Fruit fly (Drosophila melanogaster) whole organism, embryonic: ENCODE results near the gene msopa.

Source experiments
- Antp ChIP-seq: fragments of 200-800 bp; sonication (Bioruptor generic); optimal IDR thresholded peaks from 3 replicates; lab custom pipeline; 2016; ENCODE audit warnings: missing biosample characterization, missing genetic modification characterization
- Bgb ChIP-seq: fragments of 200-800 bp; sonication (Bioruptor generic); IDR thresholded peaks from 2 replicates; pipeline ENCODE4 v1.3.6; 2022; ENCODE audit warnings: missing biosample characterization, missing genetic modification characterization; ENCODE audit not compliant: partially characterized antibody
- CG10274 ChIP-seq: fragments of 200-800 bp; sonication (Bioruptor generic); optimal IDR thresholded peaks from 3 replicates; lab custom pipeline; 2017; ENCODE audit warnings: missing biosample characterization, mild to moderate bottlenecking, missing genetic modification characterization
- CG12104 ChIP-seq: fragments of 200-800 bp; sonication (Bioruptor generic); optimal IDR thresholded peaks from 3 replicates; lab custom pipeline; 2016; ENCODE audit warnings: missing biosample characterization, missing genetic modification characterization
- CG12659 ChIP-seq: fragments of 200-800 bp; sonication (Bioruptor generic); optimal IDR thresholded peaks from 3 replicates; lab custom pipeline; 2017; ENCODE audit warnings: mild to moderate bottlenecking, missing biosample characterization, missing genetic modification reagents, missing genetic modification characterization
- CG14441 ChIP-seq: fragments of 200-800 bp; sonication (Bioruptor generic); IDR thresholded peaks from 2 replicates; pipeline ENCODE4 v1.3.6; 2022; ENCODE audit warnings: missing biosample characterization, missing genetic modification characterization
- CG15601 ChIP-seq: fragments of 200-800 bp; sonication (Bioruptor generic); optimal IDR thresholded peaks from 3 replicates; lab custom pipeline; 2019; ENCODE audit warnings: missing biosample characterization, mild to moderate bottlenecking, missing genetic modification characterization, moderate library complexity
- CG16863 ChIP-seq: fragments of 200-800 bp; sonication (Bioruptor generic); optimal IDR thresholded peaks from 3 replicates; lab custom pipeline; 2016; ENCODE audit warnings: missing biosample characterization, missing genetic modification characterization
- CG31224 ChIP-seq: fragments of 200-800 bp; sonication (Bioruptor generic); IDR thresholded peaks from 2 replicates; pipeline ENCODE4 v1.3.6; 2022; ENCODE audit warnings: missing biosample characterization, missing genetic modification characterization
- CG3407 ChIP-seq: fragments of 200-800 bp; sonication (Bioruptor generic); optimal IDR thresholded peaks from 2 replicates; lab custom pipeline; 2018; ENCODE audit warnings: missing biosample characterization, mild to moderate bottlenecking, missing genetic modification characterization
- CG4820 ChIP-seq: fragments of 200-800 bp; sonication (Bioruptor generic); optimal IDR thresholded peaks from 3 replicates; lab custom pipeline; 2016; ENCODE audit warnings: missing biosample characterization, missing genetic modification characterization
- CG6854 ChIP-seq: fragments of 200-800 bp; sonication (Bioruptor generic); optimal IDR thresholded peaks from 3 replicates; lab custom pipeline; 2017; ENCODE audit warnings: missing biosample characterization, mild to moderate bottlenecking, missing genetic modification characterization
- CG7357 ChIP-seq: fragments of 200-800 bp; sonication (Bioruptor generic); IDR thresholded peaks from 3 replicates; pipeline ENCODE4 v1.3.6; 2022; ENCODE audit warnings: missing biosample characterization, missing genetic modification characterization
- CG8478 ChIP-seq: fragments of >200 bp; optimal IDR thresholded peaks from 2 replicates; lab custom pipeline; 2018
- CG9797 ChIP-seq: fragments of 200-800 bp; sonication (Bioruptor generic); optimal IDR thresholded peaks from 3 replicates; lab custom pipeline; 2018; ENCODE audit warnings: missing biosample characterization, mild to moderate bottlenecking, missing genetic modification characterization
- CHES-1-like ChIP-seq: fragments of 200-800 bp; sonication (Bioruptor generic); optimal IDR thresholded peaks from 2 replicates; lab custom pipeline; 2016; ENCODE audit warnings: missing biosample characterization, missing genetic modification characterization
- CrebB ChIP-seq: fragments of 200-800 bp; sonication (Bioruptor generic); optimal IDR thresholded peaks from 3 replicates; lab custom pipeline; 2018; ENCODE audit warnings: missing biosample characterization, mild to moderate bottlenecking, missing genetic modification characterization
- E2f1 ChIP-seq: fragments of 200-800 bp; sonication (Bioruptor generic); IDR thresholded peaks from 2 replicates; pipeline ENCODE4 v1.3.6; 2022; ENCODE audit warnings: missing biosample characterization, missing genetic modification characterization
- ERR ChIP-seq: fragments of 200-800 bp; sonication (Bioruptor generic); optimal IDR thresholded peaks from 2 replicates; lab custom pipeline; 2016; ENCODE audit warnings: missing biosample characterization, missing genetic modification characterization
- Fer1 ChIP-seq: fragments of 200-800 bp; sonication (Bioruptor generic); optimal IDR thresholded peaks from 2 replicates; lab custom pipeline; 2017; ENCODE audit warnings: missing biosample characterization, mild to moderate bottlenecking, missing genetic modification characterization
- HLH4C ChIP-seq: fragments of 200-800 bp; sonication (Bioruptor generic); IDR thresholded peaks from 3 replicates; pipeline ENCODE4 v1.3.6; 2022; ENCODE audit warnings: missing biosample characterization, missing genetic modification characterization; ENCODE audit not compliant: partially characterized antibody
- Hsf ChIP-seq: fragments of 200-800 bp; sonication (Bioruptor generic); optimal IDR thresholded peaks from 3 replicates; lab custom pipeline; 2016; ENCODE audit warnings: missing biosample characterization, missing genetic modification characterization
- NFAT ChIP-seq: fragments of 200-800 bp; sonication (Bioruptor generic); IDR thresholded peaks from 2 replicates; pipeline ENCODE4 v1.3.6; 2022; ENCODE audit warnings: missing biosample characterization, missing genetic modification characterization
- NfI ChIP-seq: fragments of 200-800 bp; sonication (Bioruptor generic); optimal IDR thresholded peaks from 3 replicates; lab custom pipeline; 2018; ENCODE audit warnings: missing biosample characterization, mild to moderate bottlenecking, missing genetic modification characterization, moderate library complexity
- Oaz ChIP-seq: fragments of 200-800 bp; sonication (Bioruptor generic); IDR thresholded peaks from 2 replicates; pipeline ENCODE4 v1.3.6; 2022; ENCODE audit warnings: missing biosample characterization, missing genetic modification characterization
- Sox102F ChIP-seq: fragments of 200-800 bp; sonication (Bioruptor generic); optimal IDR thresholded peaks from 2 replicates; lab custom pipeline; 2018; ENCODE audit warnings: missing biosample characterization, mild to moderate bottlenecking, missing genetic modification characterization, moderate library complexity
- Sry-β ChIP-seq: fragments of 200-800 bp; sonication (Bioruptor generic); optimal IDR thresholded peaks from 2 replicates; lab custom pipeline; 2018; ENCODE audit warnings: missing biosample characterization, mild to moderate bottlenecking, missing genetic modification characterization, moderate library complexity
- Ssrp ChIP-seq: fragments of 200-800 bp; sonication (Bioruptor generic); optimal IDR thresholded peaks from 2 replicates; lab custom pipeline; 2018; ENCODE audit warnings: missing biosample characterization, mild to moderate bottlenecking, missing genetic modification characterization, moderate library complexity
- Xbp1 ChIP-seq: fragments of 200-800 bp; sonication (Bioruptor generic); optimal IDR thresholded peaks from 3 replicates; lab custom pipeline; 2016; ENCODE audit warnings: missing biosample characterization, mild to moderate bottlenecking, missing genetic modification characterization
- ab ChIP-seq: fragments of 200-800 bp; sonication (Bioruptor generic); optimal IDR thresholded peaks from 2 replicates; lab custom pipeline; 2016; ENCODE audit warnings: missing biosample characterization, missing genetic modification characterization
- abd-A ChIP-seq: fragments of 200-800 bp; sonication (Bioruptor generic); optimal IDR thresholded peaks from 3 replicates; lab custom pipeline; 2019; ENCODE audit warnings: missing biosample characterization, mild to moderate bottlenecking, missing genetic modification characterization, moderate library complexity
- cad ChIP-seq: fragments of >200 bp; optimal IDR thresholded peaks from 2 replicates; lab custom pipeline; 2017; ENCODE audit warnings: missing biosample characterization, missing genetic modification characterization
- caup ChIP-seq: fragments of 200-800 bp; sonication (Bioruptor generic); optimal IDR thresholded peaks from 3 replicates; lab custom pipeline; 2017; ENCODE audit warnings: missing biosample characterization, mild to moderate bottlenecking, missing genetic modification characterization, moderate library complexity; ENCODE audit not compliant: severe bottlenecking
- ci ChIP-seq: fragments of 200-800 bp; sonication (Bioruptor generic); IDR thresholded peaks from 3 replicates; pipeline ENCODE4 v1.3.6; 2022; ENCODE audit warnings: missing biosample characterization, missing genetic modification characterization
- corto ChIP-seq: fragments of 200-800 bp; sonication (Bioruptor generic); optimal IDR thresholded peaks from 2 replicates; lab custom pipeline; 2016; ENCODE audit warnings: missing biosample characterization, mild to moderate bottlenecking, missing genetic modification characterization, moderate library complexity
- dan ChIP-seq: fragments of 200-800 bp; sonication (Bioruptor generic); IDR thresholded peaks from 2 replicates; pipeline ENCODE4 v1.3.6; 2022; ENCODE audit warnings: missing biosample characterization, missing genetic modification characterization
- eyg ChIP-seq: fragments of 200-800 bp; sonication (Bioruptor generic); optimal IDR thresholded peaks from 3 replicates; lab custom pipeline; 2016; ENCODE audit warnings: missing biosample characterization, missing genetic modification characterization
- fu2 ChIP-seq: fragments of 200-800 bp; sonication (Bioruptor generic); optimal IDR thresholded peaks from 2 replicates; lab custom pipeline; 2016; ENCODE audit warnings: missing biosample characterization, missing genetic modification characterization
- hkb ChIP-seq, 2 experiments: fragments of 200-800 bp in 1 of 2; fragments of >200 bp in 1 of 2; sonication (Bioruptor generic) in 1 of 2; IDR thresholded peaks in 1 of 2; optimal IDR thresholded peaks in 1 of 2; 2 replicates each; pipeline versions ENCODE4 v1.3.6 to Lab custom; 2017 to 2022; ENCODE audit warnings: missing biosample characterization in 1 of 2, missing genetic modification characterization in 1 of 2
- knrl ChIP-seq: fragments of 200-800 bp; sonication (Bioruptor generic); IDR thresholded peaks from 3 replicates; pipeline ENCODE4 v1.3.6; 2022; ENCODE audit warnings: missing biosample characterization, missing genetic modification characterization; ENCODE audit not compliant: partially characterized antibody
- otp ChIP-seq: fragments of 200-800 bp; sonication (Bioruptor generic); IDR thresholded peaks from 3 replicates; pipeline ENCODE4, ENCODE4 v1.3.6; 2022; ENCODE audit warnings: missing biosample characterization, missing genetic modification characterization
- p53 ChIP-seq: fragments of 200-800 bp; sonication (Bioruptor generic); optimal IDR thresholded peaks from 2 replicates; lab custom pipeline; 2016; ENCODE audit warnings: missing biosample characterization, missing genetic modification characterization
- pan ChIP-seq, 4 experiments: fragments of >200 bp in 3 of 4; fragments of 200-800 bp in 1 of 4; sonication (Bioruptor generic) in 1 of 4; optimal IDR thresholded peaks in 3 of 4; IDR thresholded peaks in 1 of 4; 2 replicates each; pipeline versions ENCODE4 v1.3.6 to Lab custom; 2017 to 2022; ENCODE audit warnings: missing biosample characterization in 2 of 4, missing genetic modification characterization in 2 of 4, mixed read lengths in 1 of 4
- rib ChIP-seq: fragments of 200-800 bp; sonication (Bioruptor generic); IDR thresholded peaks from 2 replicates; pipeline ENCODE4 v1.3.6; 2022; ENCODE audit warnings: missing biosample characterization, missing genetic modification characterization
- sisA ChIP-seq: fragments of 200-800 bp; sonication (Bioruptor generic); IDR thresholded peaks from 2 replicates; pipeline ENCODE4 v1.3.6; 2022; ENCODE audit warnings: missing biosample characterization, missing genetic modification characterization
- slbo ChIP-seq: fragments of 200-800 bp; sonication (Bioruptor generic); IDR thresholded peaks from 2 replicates; pipeline ENCODE4 v1.3.6; 2022; ENCODE audit warnings: missing biosample characterization, missing genetic modification characterization
- slou ChIP-seq: fragments of 200-800 bp; sonication (Bioruptor generic); optimal IDR thresholded peaks from 3 replicates; lab custom pipeline; 2016; ENCODE audit warnings: missing biosample characterization, missing genetic modification characterization
- z ChIP-seq: fragments of 200-800 bp; sonication (Bioruptor generic); IDR thresholded peaks from 3 replicates; pipeline ENCODE4 v1.3.6; 2022; ENCODE audit warnings: missing biosample characterization, missing genetic modification characterization
- zf30C ChIP-seq: fragments of 200-800 bp; sonication (Bioruptor generic); optimal IDR thresholded peaks from 3 replicates; lab custom pipeline; 2018; ENCODE audit warnings: missing biosample characterization, mild to moderate bottlenecking, missing genetic modification characterization

msopa gene

DNA sequence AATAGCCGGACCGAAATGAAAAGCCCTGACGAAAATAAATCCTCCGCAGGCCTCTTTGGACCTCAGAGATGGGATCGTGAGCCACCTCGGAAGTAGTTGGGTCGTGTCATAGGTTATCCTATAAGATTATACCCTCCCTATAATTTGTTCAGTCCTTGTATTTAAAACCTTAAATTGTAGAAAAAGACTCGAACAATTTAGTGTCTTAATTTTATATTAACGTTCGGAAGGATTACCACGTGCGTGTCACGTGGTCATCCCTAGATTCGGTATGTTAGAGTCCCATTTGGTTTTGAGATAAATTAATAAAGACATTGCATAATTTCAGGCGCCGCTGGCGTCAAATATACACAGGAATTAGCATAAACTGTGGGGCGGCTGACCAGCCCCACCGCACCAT is 4.5 kb upstream of the msopa start (continued):
- TF ChIP-seq cad (GFP tag; lab: Kevin White, UChicago) (no peak), zf30C (GFP tag; lab: Kevin White, UChicago) (no peak), CHES-1-like (GFP tag; lab: Kevin White, UChicago) (peak; percentile 45), p53 (GFP tag; lab: Kevin White, UChicago) (no peak), CG10274 (GFP tag; lab: Kevin White, UChicago) (no peak), CG12659 (peak; percentile 5), rib (GFP tag; lab: Robert Waterston, UW) (no peak), CG6854 (peak; percentile 48), CrebB (peak; percentile 25), abd-A (tag; lab: Kevin White, UChicago) (no peak), NFAT (GFP tag; lab: Robert Waterston, UW) (peak; percentile 53; the same call in 1 of the 2 replicates), CG14441 (GFP tag; lab: Robert Waterston, UW) (0 out of 2 replicates have a peak, but pooled peaks have one; percentile 24), CG8478 (lab: Kevin White, UChicago) (no peak), E2f1 (no peak), Fer1 (peak; percentile 47), slou (no peak), slbo (GFP tag; lab: Robert Waterston, UW) (peak; percentile 59; the same call in 1 of the 2 replicates), CG12104 (GFP tag; lab: Kevin White, UChicago) (peak; percentile 12), sisA (GFP tag; lab: Robert Waterston, UW) (peak; percentile 33; the same call in 1 of the 2 replicates), CG9797 (GFP tag; lab: Kevin White, UChicago) (no peak), NfI (peak; percentile 37), z (GFP tag; lab: Robert Waterston, UW) (no peak), fu2 (GFP tag; lab: Kevin White, UChicago) (peak; percentile 36), CG7357 (GFP tag; lab: Robert Waterston, UW) (no peak), CG4820 (GFP tag; lab: Kevin White, UChicago) (peak; percentile 20), pan (optimal IDR thresholded peaks at IDR 0.05; lab: Kevin White, UChicago) (no peak), pan (GFP tag; optimal IDR thresholded peaks at IDR 0.05 in 1 of 2, IDR thresholded peaks at IDR 0.05 in 1 of 2) (peak in 1 of 2 experiments; percentile 41), Ssrp (tag; lab: Kevin White, UChicago) (peak; percentile 39), Xbp1 (GFP tag; lab: Kevin White, UChicago) (peak; percentile 62), corto (GFP tag; lab: Kevin White, UChicago) (no peak), caup (GFP tag; lab: Kevin White, UChicago) (peak; percentile 39), Antp (GFP tag; lab: Kevin White, UChicago) (peak; percentile 43), ERR (GFP tag; lab: Kevin White, UChicago) (peak; percentile 47), Oaz (0 out of 2 replicates have a peak, but pooled peaks have one; percentile 24), CG16863 (GFP tag; lab: Kevin White, UChicago) (peak; percentile 35), eyg (GFP tag; lab: Kevin White, UChicago) (peak; percentile 29), Bgb (GFP tag; lab: Robert Waterston, UW) (peak; percentile 80), hkb (optimal IDR thresholded peaks at IDR 0.05; lab: Kevin White, UChicago) (no peak), hkb (GFP tag; IDR thresholded peaks at IDR 0.05; lab: Robert Waterston, UW) (peak; percentile 58; the same call in 1 of the 2 replicates), otp (no peak; the same call in 2 of the 3 replicates), Hsf (GFP tag; lab: Kevin White, UChicago) (peak; percentile 63), ci (peak; percentile 67; the same call in 1 of the 3 replicates), HLH4C (GFP tag; lab: Robert Waterston, UW) (peak; percentile 51; the same call in 1 of the 3 replicates), CG31224 (GFP tag; lab: Robert Waterston, UW) (0 out of 2 replicates have a peak, but pooled peaks have one; percentile 9), Sox102F (GFP tag; lab: Kevin White, UChicago) (peak; percentile 60), Sry-β (peak; percentile 34), dan (GFP tag; lab: Robert Waterston, UW) (no peak), ab (no peak), knrl (GFP tag; lab: Robert Waterston, UW) (peak; percentile 72; the same call in 2 of the 3 replicates), CG15601 (peak; percentile 35), CG3407 (GFP tag; lab: Kevin White, UChicago) (peak; percentile 7)
